Fruit fly (Drosophila melanogaster) whole organism, embryonic: Measurements from ENCODE around the gene Pbgs.

Experiments
- Asciz ChIP-seq: fragments of 200-800 bp; sonication (Bioruptor generic); optimal IDR thresholded peaks from 2 replicates; lab custom pipeline; 2017; ENCODE audit warnings: missing biosample characterization, mild to moderate bottlenecking, missing genetic modification characterization, missing genetic modification reagents
- B-H2 ChIP-seq: fragments of 200-800 bp; sonication (Bioruptor generic); optimal IDR thresholded peaks from 2 replicates; lab custom pipeline; 2018; ENCODE audit warnings: missing biosample characterization, mild to moderate bottlenecking, missing genetic modification characterization
- CG10366 ChIP-seq: fragments of 200-800 bp; sonication (Bioruptor generic); IDR thresholded peaks from 2 replicates; pipeline ENCODE4 v1.3.6; 2022; ENCODE audit warnings: missing biosample characterization, missing genetic modification characterization
- CG11093 ChIP-seq: fragments of 200-800 bp; sonication (Bioruptor generic); IDR thresholded peaks from 3 replicates; pipeline ENCODE4 v1.3.6; 2022; ENCODE audit warnings: missing biosample characterization, missing genetic modification characterization
- CG11398 ChIP-seq: fragments of 200-800 bp; sonication (Bioruptor generic); optimal IDR thresholded peaks from 2 replicates; lab custom pipeline; 2016; ENCODE audit warnings: missing biosample characterization, missing genetic modification characterization
- CG11504 ChIP-seq: fragments of 200-800 bp; sonication (Bioruptor generic); optimal IDR thresholded peaks from 3 replicates; lab custom pipeline; 2019; ENCODE audit warnings: missing biosample characterization, mild to moderate bottlenecking, missing genetic modification characterization, moderate library complexity
- CG12391 ChIP-seq: fragments of 200-800 bp; sonication (Bioruptor generic); optimal IDR thresholded peaks from 3 replicates; lab custom pipeline; 2018; ENCODE audit warnings: missing biosample characterization, mild to moderate bottlenecking, missing genetic modification characterization, moderate library complexity
- CG12659 ChIP-seq: fragments of 200-800 bp; sonication (Bioruptor generic); optimal IDR thresholded peaks from 3 replicates; lab custom pipeline; 2017; ENCODE audit warnings: mild to moderate bottlenecking, missing biosample characterization, missing genetic modification reagents, missing genetic modification characterization
- CG18011 ChIP-seq: fragments of 200-800 bp; sonication (Bioruptor generic); optimal IDR thresholded peaks from 2 replicates; lab custom pipeline; 2017; ENCODE audit warnings: missing biosample characterization, missing genetic modification characterization, mild to moderate bottlenecking, moderate library complexity, missing genotype
- CG18262 ChIP-seq: fragments of 200-800 bp; optimal IDR thresholded peaks from 3 replicates; lab custom pipeline; 2019; ENCODE audit warnings: missing biosample characterization, mild to moderate bottlenecking, missing genetic modification characterization, moderate library complexity
- CG32532 ChIP-seq: fragments of 200-800 bp; sonication (Bioruptor generic); IDR thresholded peaks from 2 replicates; pipeline ENCODE4 v1.3.6; 2022; ENCODE audit warnings: missing biosample characterization, missing genetic modification characterization
- CG5180 ChIP-seq: fragments of 200-800 bp; sonication (Bioruptor generic); optimal IDR thresholded peaks from 3 replicates; lab custom pipeline; 2017; ENCODE audit warnings: missing biosample characterization, missing genetic modification characterization, mild to moderate bottlenecking, moderate library complexity, missing genetic modification reagents
- CG6175 ChIP-seq: fragments of 200-800 bp; sonication (Bioruptor generic); IDR thresholded peaks from 3 replicates; pipeline ENCODE4 v1.3.6; 2022; ENCODE audit warnings: missing biosample characterization, missing genetic modification characterization
- CG7556 ChIP-seq: fragments of 200-800 bp; sonication (Bioruptor generic); optimal IDR thresholded peaks from 2 replicates; lab custom pipeline; 2017; ENCODE audit warnings: missing biosample characterization, mild to moderate bottlenecking, missing genetic modification characterization
- CG7839 ChIP-seq: fragments of 200-800 bp; sonication (Bioruptor generic); optimal IDR thresholded peaks from 3 replicates; lab custom pipeline; 2018; ENCODE audit warnings: missing biosample characterization, mild to moderate bottlenecking, missing genetic modification characterization, moderate library complexity
- CG8359 ChIP-seq: fragments of 200-800 bp; sonication (Bioruptor generic); optimal IDR thresholded peaks from 2 replicates; lab custom pipeline; 2017; ENCODE audit warnings: missing biosample characterization, mild to moderate bottlenecking, missing genetic modification characterization, borderline replicate concordance
- CG9437 ChIP-seq: fragments of 200-800 bp; sonication (Bioruptor generic); optimal IDR thresholded peaks from 2 replicates; lab custom pipeline; 2018; ENCODE audit warnings: missing biosample characterization, mild to moderate bottlenecking, missing genetic modification characterization
- CrebB ChIP-seq: fragments of 200-800 bp; sonication (Bioruptor generic); optimal IDR thresholded peaks from 3 replicates; lab custom pipeline; 2018; ENCODE audit warnings: missing biosample characterization, mild to moderate bottlenecking, missing genetic modification characterization
- E2f1 ChIP-seq: fragments of 200-800 bp; sonication (Bioruptor generic); IDR thresholded peaks from 2 replicates; pipeline ENCODE4 v1.3.6; 2022; ENCODE audit warnings: missing biosample characterization, missing genetic modification characterization
- Fer1 ChIP-seq: fragments of 200-800 bp; sonication (Bioruptor generic); optimal IDR thresholded peaks from 2 replicates; lab custom pipeline; 2017; ENCODE audit warnings: missing biosample characterization, mild to moderate bottlenecking, missing genetic modification characterization
- H2.0 ChIP-seq: fragments of 200-800 bp; sonication (Bioruptor generic); IDR thresholded peaks from 2 replicates; pipeline ENCODE4 v1.3.6; 2022; ENCODE audit warnings: missing biosample characterization, missing genetic modification characterization
- HHEX ChIP-seq: fragments of 200-800 bp; sonication (Bioruptor generic); optimal IDR thresholded peaks from 3 replicates; lab custom pipeline; 2017; ENCODE audit warnings: missing biosample characterization, mild to moderate bottlenecking, missing genetic modification characterization, missing genetic modification reagents
- Hey ChIP-seq: fragments of 200-800 bp; sonication (Bioruptor generic); optimal IDR thresholded peaks from 3 replicates; lab custom pipeline; 2018; ENCODE audit warnings: missing biosample characterization, mild to moderate bottlenecking, missing genetic modification characterization
- Hmr ChIP-seq: fragments of 200-800 bp; sonication (Bioruptor generic); optimal IDR thresholded peaks from 3 replicates; lab custom pipeline; 2017; ENCODE audit warnings: mild to moderate bottlenecking, missing biosample characterization, missing genetic modification reagents, missing genetic modification characterization
- MBD-R2 ChIP-seq: fragments of 200-800 bp; sonication (Bioruptor generic); IDR thresholded peaks from 2 replicates; pipeline ENCODE4 v1.3.6; 2022; ENCODE audit warnings: missing biosample characterization, missing genetic modification characterization
- Mad ChIP-seq: fragments of 200-800 bp; sonication (Bioruptor generic); optimal IDR thresholded peaks from 2 replicates; lab custom pipeline; 2016; ENCODE audit warnings: missing biosample characterization, missing genetic modification characterization
- Sox102F ChIP-seq: fragments of 200-800 bp; sonication (Bioruptor generic); optimal IDR thresholded peaks from 2 replicates; lab custom pipeline; 2018; ENCODE audit warnings: missing biosample characterization, mild to moderate bottlenecking, missing genetic modification characterization, moderate library complexity
- TFAM ChIP-seq: fragments of 200-800 bp; sonication (Bioruptor generic); optimal IDR thresholded peaks from 2 replicates; lab custom pipeline; 2017; ENCODE audit warnings: missing biosample characterization, missing genetic modification characterization, inconsistent platforms
- bsh ChIP-seq, 2 experiments: fragments of 200-800 bp; sonication (Bioruptor generic); optimal IDR thresholded peaks; 2 replicates each; lab custom pipeline; 2017 to 2018; ENCODE audit warnings: mild to moderate bottlenecking in 2 of 2, missing biosample characterization in 2 of 2, missing genetic modification characterization in 2 of 2, moderate library complexity in 1 of 2
- caup ChIP-seq: fragments of 200-800 bp; sonication (Bioruptor generic); optimal IDR thresholded peaks from 3 replicates; lab custom pipeline; 2017; ENCODE audit warnings: missing biosample characterization, mild to moderate bottlenecking, missing genetic modification characterization, moderate library complexity; ENCODE audit not compliant: severe bottlenecking
- cwo ChIP-seq: fragments of 200-800 bp; sonication (Bioruptor generic); optimal IDR thresholded peaks from 3 replicates; lab custom pipeline; 2017; ENCODE audit warnings: missing biosample characterization, missing genetic modification characterization, mild to moderate bottlenecking, moderate library complexity, missing genetic modification reagents
- danr ChIP-seq: fragments of 200-800 bp; sonication (Bioruptor generic); IDR thresholded peaks from 2 replicates; pipeline ENCODE4 v1.3.6; 2022; ENCODE audit warnings: missing biosample characterization, missing genetic modification characterization
- exex ChIP-seq: fragments of 200-800 bp; sonication (Bioruptor generic); optimal IDR thresholded peaks from 4 replicates; lab custom pipeline; 2018; ENCODE audit warnings: missing biosample characterization, mild to moderate bottlenecking, missing genetic modification characterization, moderate library complexity
- fd3F ChIP-seq: fragments of 200-800 bp; sonication (Bioruptor generic); optimal IDR thresholded peaks from 2 replicates; lab custom pipeline; 2018; ENCODE audit warnings: missing biosample characterization, mild to moderate bottlenecking, missing genetic modification characterization, moderate library complexity
- hbn ChIP-seq: fragments of 200-800 bp; sonication (Bioruptor generic); IDR thresholded peaks from 2 replicates; pipeline ENCODE4 v1.3.6; 2022; ENCODE audit warnings: missing biosample characterization, missing genetic modification characterization; ENCODE audit not compliant: partially characterized antibody
- hkb ChIP-seq, 2 experiments: fragments of 200-800 bp in 1 of 2; fragments of >200 bp in 1 of 2; sonication (Bioruptor generic) in 1 of 2; IDR thresholded peaks in 1 of 2; optimal IDR thresholded peaks in 1 of 2; 2 replicates each; pipeline versions ENCODE4 v1.3.6 to Lab custom; 2017 to 2022; ENCODE audit warnings: missing biosample characterization in 1 of 2, missing genetic modification characterization in 1 of 2
- ind ChIP-seq: fragments of 200-800 bp; sonication (Bioruptor generic); optimal IDR thresholded peaks from 3 replicates; lab custom pipeline; 2016; ENCODE audit warnings: missing biosample characterization, missing genetic modification characterization
- inv ChIP-seq: fragments of 200-800 bp; sonication (Bioruptor generic); IDR thresholded peaks from 2 replicates; pipeline ENCODE4 v1.3.6; 2022; ENCODE audit warnings: missing biosample characterization, missing genetic modification characterization; ENCODE audit not compliant: partially characterized antibody
- kay ChIP-seq: fragments of 200-800 bp; sonication (Bioruptor generic); optimal IDR thresholded peaks from 2 replicates; lab custom pipeline; 2016; ENCODE audit warnings: missing biosample characterization, missing genetic modification characterization
- lbe ChIP-seq: fragments of 200-800 bp; sonication (Bioruptor generic); optimal IDR thresholded peaks from 2 replicates; lab custom pipeline; 2016; ENCODE audit warnings: missing biosample characterization, mild to moderate bottlenecking, missing genetic modification characterization
- lola ChIP-seq, 3 experiments: fragments of >200 bp in 2 of 3; fragments of 200-800 bp in 1 of 3; sonication (Bioruptor generic) in 1 of 3; optimal IDR thresholded peaks; 2 replicates each; lab custom pipeline; 2017 to 2019; ENCODE audit warnings: missing biosample characterization in 3 of 3, missing genetic modification characterization in 3 of 3, mild to moderate bottlenecking in 1 of 3, moderate library complexity in 1 of 3
- nerfin-2 ChIP-seq: fragments of 200-800 bp; sonication (Bioruptor generic); IDR thresholded peaks from 2 replicates; pipeline ENCODE4 v1.3.6; 2022; ENCODE audit warnings: missing biosample characterization, missing genetic modification characterization; ENCODE audit not compliant: partially characterized antibody
- otp ChIP-seq: fragments of 200-800 bp; sonication (Bioruptor generic); IDR thresholded peaks from 3 replicates; pipeline ENCODE4, ENCODE4 v1.3.6; 2022; ENCODE audit warnings: missing biosample characterization, missing genetic modification characterization
- pan ChIP-seq, 4 experiments: fragments of >200 bp in 3 of 4; fragments of 200-800 bp in 1 of 4; sonication (Bioruptor generic) in 1 of 4; optimal IDR thresholded peaks in 3 of 4; IDR thresholded peaks in 1 of 4; 2 replicates each; pipeline versions ENCODE4 v1.3.6 to Lab custom; 2017 to 2022; ENCODE audit warnings: missing biosample characterization in 2 of 4, missing genetic modification characterization in 2 of 4, mixed read lengths in 1 of 4
- repo ChIP-seq: fragments of 200-800 bp; sonication (Bioruptor generic); optimal IDR thresholded peaks from 2 replicates; lab custom pipeline; 2016; ENCODE audit warnings: missing biosample characterization, missing genetic modification characterization
- sd ChIP-seq: fragments of 200-800 bp; sonication (Bioruptor generic); optimal IDR thresholded peaks from 3 replicates; lab custom pipeline; 2018; ENCODE audit warnings: missing biosample characterization, mild to moderate bottlenecking, missing genetic modification characterization, moderate library complexity
- sim ChIP-seq: fragments of 200-800 bp; sonication (Bioruptor generic); IDR thresholded peaks from 2 replicates; pipeline ENCODE4 v1.3.6; 2022; ENCODE audit warnings: missing biosample characterization, missing genetic modification characterization
- zf30C ChIP-seq: fragments of 200-800 bp; sonication (Bioruptor generic); optimal IDR thresholded peaks from 3 replicates; lab custom pipeline; 2018; ENCODE audit warnings: missing biosample characterization, mild to moderate bottlenecking, missing genetic modification characterization

Gene Pbgs

dm6 chr3L:12269867-12270266, 1.3 kb downstream of the Pbgs start (continued):
- TF ChIP-seq MBD-R2 (GFP tag; lab: Robert Waterston, UW) (peak; percentile 14; the same call in 1 of the 2 replicates), CG18011 (no peak), HHEX (peak; percentile 60), zf30C (GFP tag; lab: Kevin White, UChicago) (no peak), CG6175 (GFP tag; lab: Robert Waterston, UW) (no peak), Asciz (GFP tag; lab: Kevin White, UChicago) (peak; percentile 9), sd (peak; percentile 3), lola (GFP tag; optimal IDR thresholded peaks at IDR 0.05; lab: Kevin White, UChicago) (no peak), danr (GFP tag; lab: Robert Waterston, UW) (no peak), CrebB (tag; lab: Kevin White, UChicago) (no peak), CG12659 (GFP tag; lab: Kevin White, UChicago) (peak; percentile 11), CG11398 (no peak), CG12391 (tag; lab: Kevin White, UChicago) (peak; percentile 26), exex (tag; lab: Kevin White, UChicago) (peak; percentile 40), H2.0 (GFP tag; lab: Robert Waterston, UW) (no peak), CG7839 (tag; lab: Kevin White, UChicago) (peak; percentile 51), fd3F (peak; percentile 41), otp (GFP tag; lab: Robert Waterston, UW) (no peak), inv (GFP tag; lab: Robert Waterston, UW) (no peak), hkb (optimal IDR thresholded peaks at IDR 0.05; lab: Kevin White, UChicago) (no peak), hkb (GFP tag; IDR thresholded peaks at IDR 0.05; lab: Robert Waterston, UW) (0 out of 2 replicates have a peak, but pooled peaks have one; percentile 19), TFAM (GFP tag; lab: Kevin White, UChicago) (no peak), CG5180 (no peak), hbn (no peak), ind (GFP tag; lab: Kevin White, UChicago) (no peak), Hmr (GFP tag; lab: Kevin White, UChicago) (peak; percentile 52), CG18262 (tag; lab: Kevin White, UChicago) (peak; percentile 28), Fer1 (GFP tag; lab: Kevin White, UChicago) (peak; percentile 76), caup (GFP tag; lab: Kevin White, UChicago) (no peak), CG7556 (GFP tag; lab: Kevin White, UChicago) (peak; percentile 55), CG10366 (GFP tag; lab: Robert Waterston, UW) (no peak), sim (GFP tag; lab: Robert Waterston, UW) (no peak), pan (optimal IDR thresholded peaks at IDR 0.05; lab: Kevin White, UChicago) (no peak), pan (GFP tag; optimal IDR thresholded peaks at IDR 0.05 in 1 of 2, IDR thresholded peaks at IDR 0.05 in 1 of 2) (peak in 1 of 2 experiments; percentile 26), Sox102F (GFP tag; lab: Kevin White, UChicago) (peak; percentile 13), CG32532 (GFP tag; lab: Robert Waterston, UW) (no peak; the same call in 1 of the 2 replicates), Hey (no peak), E2f1 (GFP tag; lab: Robert Waterston, UW) (0 out of 2 replicates have a peak, but pooled peaks have one; percentile 14), Mad (GFP tag; lab: Kevin White, UChicago) (no peak), nerfin-2 (GFP tag; lab: Robert Waterston, UW) (no peak), CG11093 (GFP tag; lab: Robert Waterston, UW) (no peak), CG11504 (peak; percentile 65), cwo (GFP tag; lab: Kevin White, UChicago) (peak; percentile 56), bsh (GFP tag; optimal IDR thresholded peaks at IDR 0.05; lab: Kevin White, UChicago) (peak in 1 of 2 experiments; percentile 23), B-H2 (GFP tag; lab: Kevin White, UChicago) (no peak), CG9437 (GFP tag; lab: Kevin White, UChicago) (no peak), repo (no peak), CG8359 (no peak), kay (GFP tag; lab: Kevin White, UChicago) (no peak), lbe (GFP tag; lab: Kevin White, UChicago) (peak; percentile 33)
